Fruit fly (Drosophila melanogaster) whole organism, embryonic: ENCODE measurements around the gene grass.
A peak's percentile ranks its signal among the peaks of the same experiment; 100 is the strongest.

Source experiments
- Atf3 ChIP-seq: fragments of 200-800 bp; sonication (Bioruptor generic); optimal IDR thresholded peaks from 3 replicates; lab custom pipeline; 2016; ENCODE audit warnings: missing biosample characterization, missing genetic modification characterization
- CG10321 ChIP-seq: fragments of 200-800 bp; sonication (Bioruptor generic); IDR thresholded peaks from 2 replicates; pipeline ENCODE4 v1.3.6; 2022; ENCODE audit warnings: missing biosample characterization, missing genetic modification characterization
- CG10654 ChIP-seq: fragments of 200-800 bp; sonication (Bioruptor generic); optimal IDR thresholded peaks from 2 replicates; lab custom pipeline; 2016; ENCODE audit warnings: missing biosample characterization, missing genetic modification characterization
- CG10959 ChIP-seq: fragments of 200-800 bp; sonication (Bioruptor generic); IDR thresholded peaks from 2 replicates; pipeline ENCODE4 v1.3.6; 2022; ENCODE audit warnings: missing biosample characterization, missing genetic modification characterization
- CG12104 ChIP-seq: fragments of 200-800 bp; sonication (Bioruptor generic); optimal IDR thresholded peaks from 3 replicates; lab custom pipeline; 2016; ENCODE audit warnings: missing biosample characterization, missing genetic modification characterization
- CG12744 ChIP-seq: fragments of 200-800 bp; sonication (Bioruptor generic); optimal IDR thresholded peaks from 2 replicates; lab custom pipeline; 2016; ENCODE audit warnings: missing biosample characterization, missing genetic modification characterization
- CG13287 ChIP-seq: fragments of 200-800 bp; sonication (Bioruptor generic); IDR thresholded peaks from 2 replicates; pipeline ENCODE4 v1.3.6; 2022; ENCODE audit warnings: missing biosample characterization, missing genetic modification characterization; ENCODE audit not compliant: partially characterized antibody
- CG13894 ChIP-seq: fragments of 200-800 bp; sonication (Bioruptor generic); optimal IDR thresholded peaks from 3 replicates; lab custom pipeline; 2018; ENCODE audit warnings: missing biosample characterization, mild to moderate bottlenecking, missing genetic modification characterization, moderate library complexity
- CG1603 ChIP-seq: fragments of 200-800 bp; sonication (Bioruptor generic); optimal IDR thresholded peaks from 2 replicates; lab custom pipeline; 2019; ENCODE audit warnings: missing biosample characterization, mild to moderate bottlenecking, missing genetic modification characterization, moderate library complexity
- CG17829 ChIP-seq: fragments of 200-800 bp; optimal IDR thresholded peaks from 2 replicates; lab custom pipeline; 2019; ENCODE audit warnings: missing biosample characterization, mild to moderate bottlenecking, missing genetic modification characterization, moderate library complexity
- CG2116 ChIP-seq: fragments of 200-800 bp; sonication (Bioruptor generic); optimal IDR thresholded peaks from 3 replicates; lab custom pipeline; 2018; ENCODE audit warnings: missing biosample characterization, mild to moderate bottlenecking, missing genetic modification characterization
- CG2129 ChIP-seq: fragments of 200-800 bp; sonication (Bioruptor generic); IDR thresholded peaks from 2 replicates; pipeline ENCODE4 v1.3.6; 2022; ENCODE audit warnings: missing biosample characterization, missing genetic modification characterization; ENCODE audit not compliant: partially characterized antibody
- CG2678 ChIP-seq: fragments of 200-800 bp; sonication (Bioruptor generic); optimal IDR thresholded peaks from 3 replicates; lab custom pipeline; 2019; ENCODE audit warnings: missing biosample characterization, mild to moderate bottlenecking, missing genetic modification characterization, moderate library complexity
- CG5180 ChIP-seq: fragments of 200-800 bp; sonication (Bioruptor generic); optimal IDR thresholded peaks from 3 replicates; lab custom pipeline; 2017; ENCODE audit warnings: missing biosample characterization, missing genetic modification characterization, mild to moderate bottlenecking, moderate library complexity, missing genetic modification reagents
- CG5245 ChIP-seq: fragments of 200-800 bp; sonication (Bioruptor generic); optimal IDR thresholded peaks from 3 replicates; lab custom pipeline; 2016; ENCODE audit warnings: missing biosample characterization, missing genetic modification characterization
- CG6765 ChIP-seq: fragments of 200-800 bp; sonication (Bioruptor generic); optimal IDR thresholded peaks from 3 replicates; lab custom pipeline; 2017; ENCODE audit warnings: missing biosample characterization, mild to moderate bottlenecking, missing genetic modification characterization
- CG6791 ChIP-seq: fragments of 200-800 bp; sonication (Bioruptor generic); IDR thresholded peaks from 3 replicates; pipeline ENCODE4 v1.3.6; 2022; ENCODE audit warnings: missing biosample characterization, missing genetic modification characterization; ENCODE audit not compliant: partially characterized antibody
- CG6854 ChIP-seq: fragments of 200-800 bp; sonication (Bioruptor generic); optimal IDR thresholded peaks from 3 replicates; lab custom pipeline; 2017; ENCODE audit warnings: missing biosample characterization, mild to moderate bottlenecking, missing genetic modification characterization
- CG7357 ChIP-seq: fragments of 200-800 bp; sonication (Bioruptor generic); IDR thresholded peaks from 3 replicates; pipeline ENCODE4 v1.3.6; 2022; ENCODE audit warnings: missing biosample characterization, missing genetic modification characterization
- CG7372 ChIP-seq: fragments of 200-800 bp; sonication (Bioruptor generic); IDR thresholded peaks from 2 replicates; pipeline ENCODE4 v1.3.6; 2022; ENCODE audit warnings: missing biosample characterization, missing genetic modification characterization
- CG8089 ChIP-seq: fragments of 200-800 bp; sonication (Bioruptor generic); optimal IDR thresholded peaks from 3 replicates; lab custom pipeline; 2016; ENCODE audit warnings: missing biosample characterization, missing genetic modification characterization
- CG8281 ChIP-seq: fragments of 200-800 bp; sonication (Bioruptor generic); optimal IDR thresholded peaks from 2 replicates; lab custom pipeline; 2018; ENCODE audit warnings: missing biosample characterization, mild to moderate bottlenecking, missing genetic modification characterization, moderate library complexity
- CG9932 ChIP-seq: fragments of 200-800 bp; sonication (Bioruptor generic); IDR thresholded peaks from 2 replicates; pipeline ENCODE4 v1.3.6; 2022; ENCODE audit warnings: missing biosample characterization, missing genetic modification characterization
- CHES-1-like ChIP-seq: fragments of 200-800 bp; sonication (Bioruptor generic); optimal IDR thresholded peaks from 2 replicates; lab custom pipeline; 2016; ENCODE audit warnings: missing biosample characterization, missing genetic modification characterization
- Camta ChIP-seq: fragments of 200-800 bp; sonication (Bioruptor generic); optimal IDR thresholded peaks from 2 replicates; lab custom pipeline; 2016; ENCODE audit warnings: missing biosample characterization, missing genetic modification characterization
- Chrac-16 ChIP-seq: fragments of 200-800 bp; sonication (Bioruptor generic); optimal IDR thresholded peaks from 3 replicates; lab custom pipeline; 2016; ENCODE audit warnings: missing biosample characterization, missing genetic modification characterization
- CoRest ChIP-seq: fragments of 200-800 bp; sonication (Bioruptor generic); optimal IDR thresholded peaks from 3 replicates; lab custom pipeline; 2018; ENCODE audit warnings: missing biosample characterization, mild to moderate bottlenecking, missing genetic modification characterization, moderate library complexity
- CrebB ChIP-seq: fragments of 200-800 bp; sonication (Bioruptor generic); optimal IDR thresholded peaks from 3 replicates; lab custom pipeline; 2018; ENCODE audit warnings: missing biosample characterization, mild to moderate bottlenecking, missing genetic modification characterization
- Doc2 ChIP-seq: fragments of 200-800 bp; sonication (Bioruptor generic); IDR thresholded peaks from 2 replicates; pipeline ENCODE4 v1.3.6; 2022; ENCODE audit warnings: missing biosample characterization, missing genetic modification characterization
- Eip74EF ChIP-seq, 2 experiments: fragments of 200-800 bp in 1 of 2; fragments of >200 bp in 1 of 2; sonication (Bioruptor generic) in 1 of 2; optimal IDR thresholded peaks; 2 replicates each; lab custom pipeline; 2017 to 2019; ENCODE audit warnings: missing biosample characterization in 2 of 2, missing genetic modification characterization in 2 of 2, mild to moderate bottlenecking in 1 of 2, moderate library complexity in 1 of 2
- Ets65A ChIP-seq: fragments of 200-800 bp; sonication (Bioruptor generic); peaks from one replicate; lab custom pipeline; 2016; ENCODE audit warnings: missing biosample characterization, missing genetic modification characterization
- HLH3B ChIP-seq: fragments of 200-800 bp; sonication (Bioruptor generic); IDR thresholded peaks from 2 replicates; pipeline ENCODE4 v1.3.6; 2022; ENCODE audit warnings: missing biosample characterization, missing genetic modification characterization
- Opbp ChIP-seq: fragments of 200-800 bp; sonication (Bioruptor generic); IDR thresholded peaks from 3 replicates; pipeline ENCODE4 v1.3.6; 2022; ENCODE audit warnings: missing biosample characterization, missing genetic modification characterization; ENCODE audit not compliant: partially characterized antibody
- Side ChIP-seq: fragments of 200-800 bp; sonication (Bioruptor generic); optimal IDR thresholded peaks from 2 replicates; lab custom pipeline; 2016; ENCODE audit warnings: missing biosample characterization, missing genetic modification characterization
- Tbp ChIP-seq: fragments of >200 bp; optimal IDR thresholded peaks from 2 replicates; lab custom pipeline; 2018; ENCODE audit warnings: missing biosample characterization, missing genetic modification characterization
- croc ChIP-seq: fragments of 200-800 bp; sonication (Bioruptor generic); conservative IDR thresholded peaks from 3 replicates; pipeline ENCODE4 v1.3.6; 2022; ENCODE audit warnings: missing biosample characterization, missing genetic modification characterization
- emc ChIP-seq: fragments of 200-800 bp; sonication (Bioruptor generic); optimal IDR thresholded peaks from 2 replicates; lab custom pipeline; 2016; ENCODE audit warnings: missing biosample characterization, missing genetic modification characterization
- fru ChIP-seq: fragments of >200 bp; optimal IDR thresholded peaks from 2 replicates; lab custom pipeline; 2017
- grau ChIP-seq: fragments of 200-800 bp; optimal IDR thresholded peaks from 3 replicates; lab custom pipeline; 2019; ENCODE audit warnings: missing biosample characterization, mild to moderate bottlenecking, missing genetic modification characterization, moderate library complexity
- jumu ChIP-seq: fragments of 200-800 bp; sonication (Bioruptor generic); optimal IDR thresholded peaks from 3 replicates; lab custom pipeline; 2016; ENCODE audit warnings: missing biosample characterization, missing genetic modification characterization
- kah ChIP-seq: fragments of 200-800 bp; sonication (Bioruptor generic); optimal IDR thresholded peaks from 2 replicates; lab custom pipeline; 2018; ENCODE audit warnings: missing biosample characterization, mild to moderate bottlenecking, missing genetic modification characterization
- nau ChIP-seq: fragments of 200-800 bp; sonication (Bioruptor generic); optimal IDR thresholded peaks from 3 replicates; lab custom pipeline; 2017; ENCODE audit warnings: missing biosample characterization, mild to moderate bottlenecking, missing genetic modification characterization, missing genetic modification reagents
- phol ChIP-seq: fragments of 200-800 bp; sonication (Bioruptor generic); optimal IDR thresholded peaks from 3 replicates; lab custom pipeline; 2018; ENCODE audit warnings: missing biosample characterization, mild to moderate bottlenecking, missing genetic modification characterization, moderate library complexity
- pros ChIP-seq: fragments of 200-800 bp; sonication (Bioruptor generic); optimal IDR thresholded peaks from 3 replicates; lab custom pipeline; 2019; ENCODE audit warnings: missing biosample characterization, mild to moderate bottlenecking, missing genetic modification characterization, moderate library complexity
- salm ChIP-seq: fragments of 200-800 bp; sonication (Bioruptor generic); optimal IDR thresholded peaks from 2 replicates; lab custom pipeline; 2018; ENCODE audit warnings: missing biosample characterization, mild to moderate bottlenecking, missing genetic modification characterization
- slbo ChIP-seq: fragments of 200-800 bp; sonication (Bioruptor generic); IDR thresholded peaks from 2 replicates; pipeline ENCODE4 v1.3.6; 2022; ENCODE audit warnings: missing biosample characterization, missing genetic modification characterization
- slou ChIP-seq: fragments of 200-800 bp; sonication (Bioruptor generic); optimal IDR thresholded peaks from 3 replicates; lab custom pipeline; 2016; ENCODE audit warnings: missing biosample characterization, missing genetic modification characterization
- sqz ChIP-seq: fragments of 200-800 bp; sonication (Bioruptor generic); optimal IDR thresholded peaks from 3 replicates; lab custom pipeline; 2018; ENCODE audit warnings: missing biosample characterization, mild to moderate bottlenecking, missing genetic modification characterization
- ssp ChIP-seq: fragments of 200-800 bp; sonication (Bioruptor generic); IDR thresholded peaks from 2 replicates; pipeline ENCODE4 v1.3.6; 2022; ENCODE audit warnings: missing biosample characterization, missing genetic modification characterization
- yki ChIP-seq: fragments of >200 bp; optimal IDR thresholded peaks from 3 replicates; lab custom pipeline; 2018

Gene grass

DNA sequence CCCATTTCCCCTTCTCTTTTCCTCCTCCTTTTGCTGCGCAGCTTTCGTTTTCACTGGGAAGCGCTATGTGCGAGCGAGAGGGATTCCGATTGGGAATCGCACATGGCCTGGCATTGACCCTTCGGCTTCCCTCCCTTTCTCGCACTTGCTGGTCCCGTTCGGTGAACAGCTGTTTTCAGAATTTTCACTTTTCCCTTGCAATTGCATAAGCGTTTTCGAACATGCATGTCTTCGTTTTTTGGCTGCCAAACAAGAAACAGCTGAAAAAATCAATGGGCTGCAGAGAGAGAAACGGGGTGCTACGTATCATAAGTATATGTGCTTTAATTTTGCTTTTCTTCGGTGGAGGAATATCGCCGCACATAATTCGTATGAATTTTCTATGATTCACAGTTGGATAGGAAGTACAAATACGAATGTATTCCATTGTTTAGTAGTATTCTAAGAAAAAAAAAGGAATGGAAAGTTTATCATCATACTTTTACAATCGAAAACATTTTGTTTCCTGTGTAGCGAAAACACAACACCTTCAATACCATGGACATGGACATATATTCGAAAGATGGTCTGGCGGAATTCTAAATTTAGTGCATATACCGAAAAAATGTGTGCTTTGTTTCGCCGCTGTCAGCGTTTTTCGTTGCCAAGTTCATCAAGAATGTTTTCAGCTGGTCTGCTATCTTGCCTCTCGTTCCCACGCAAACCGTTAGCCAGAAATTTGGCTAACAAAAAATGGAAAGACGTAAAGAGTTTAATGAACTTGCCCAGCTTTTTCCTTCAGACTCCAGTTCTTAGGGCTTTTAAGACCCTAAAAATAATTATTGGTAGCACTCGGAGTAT, 5.4 kb upstream of the grass start (continued):
- TF ChIP-seq phol (tag; lab: Kevin White, UChicago): peak; percentile 58
- TF ChIP-seq CrebB (tag; lab: Kevin White, UChicago): no peak
- TF ChIP-seq slbo: peak; percentile 65
- no peak for TF ChIP-seq Camta
- peak in 1 of 2 experiments; percentile 28 for TF ChIP-seq Eip74EF (GFP tag; optimal IDR thresholded peaks at IDR 0.05; lab: Kevin White, UChicago)
- TF ChIP-seq CG1603 (tag; lab: Kevin White, UChicago): peak; percentile 40
- 0 out of 3 replicates have a peak, but pooled peaks have one; percentile 22 for TF ChIP-seq CG7357 (GFP tag; lab: Robert Waterston, UW)
- TF ChIP-seq CoRest (tag; lab: Kevin White, UChicago): peak; percentile 62
- TF ChIP-seq CG13894 (tag; lab: Kevin White, UChicago): no peak
- no peak for TF ChIP-seq Tbp (GFP tag; lab: Kevin White, UChicago)
- TF ChIP-seq ssp (GFP tag; lab: Robert Waterston, UW): 0 out of 2 replicates have a peak, but pooled peaks have one; percentile 6
- peak; percentile 41 for TF ChIP-seq Ets65A (GFP tag; lab: Kevin White, UChicago)
- peak; percentile 37 for TF ChIP-seq salm
- TF ChIP-seq fru (lab: Kevin White, UChicago): no peak
- TF ChIP-seq CG6765: no peak
- TF ChIP-seq CG5180: no peak
- TF ChIP-seq CHES-1-like (GFP tag; lab: Kevin White, UChicago): peak; percentile 23
- peak; percentile 42 for TF ChIP-seq HLH3B (GFP tag; lab: Robert Waterston, UW)
- TF ChIP-seq CG10959 (GFP tag; lab: Robert Waterston, UW): no peak
- no peak for TF ChIP-seq CG10321 (GFP tag; lab: Robert Waterston, UW)
- no peak for TF ChIP-seq CG5245
- no peak for TF ChIP-seq CG2129 (GFP tag; lab: Robert Waterston, UW)
- no peak for TF ChIP-seq CG13287 (GFP tag; lab: Robert Waterston, UW)
- no peak for TF ChIP-seq CG12744 (GFP tag; lab: Kevin White, UChicago)
- no peak for TF ChIP-seq pros (GFP tag; lab: Kevin White, UChicago)
- TF ChIP-seq CG12104 (GFP tag; lab: Kevin White, UChicago): no peak
- peak; percentile 15 for TF ChIP-seq Chrac-16 (GFP tag; lab: Kevin White, UChicago)
- TF ChIP-seq CG8281 (tag; lab: Kevin White, UChicago): no peak
- TF ChIP-seq croc: 0 out of 3 replicates have a peak, but pooled peaks have one; percentile 17
- TF ChIP-seq Opbp (GFP tag; lab: Robert Waterston, UW): no peak
- peak; percentile 45 for TF ChIP-seq kah (GFP tag; lab: Kevin White, UChicago)
- TF ChIP-seq CG10654 (GFP tag; lab: Kevin White, UChicago): no peak
- no peak for TF ChIP-seq yki
- TF ChIP-seq CG7372 (GFP tag; lab: Robert Waterston, UW): 0 out of 2 replicates have a peak, but pooled peaks have one; percentile 19
- TF ChIP-seq CG2678 (tag; lab: Kevin White, UChicago): peak; percentile 69
- no peak for TF ChIP-seq emc (GFP tag; lab: Kevin White, UChicago)
- TF ChIP-seq nau (GFP tag; lab: Kevin White, UChicago): peak; percentile 64
- no peak for TF ChIP-seq slou (GFP tag; lab: Kevin White, UChicago)
- no peak for TF ChIP-seq Atf3 (GFP tag; lab: Kevin White, UChicago)
- TF ChIP-seq CG9932 (GFP tag; lab: Robert Waterston, UW): peak; percentile 64
- no peak for TF ChIP-seq CG6854 (GFP tag; lab: Kevin White, UChicago)
- peak; percentile 65 for TF ChIP-seq grau
- no peak for TF ChIP-seq sqz (GFP tag; lab: Kevin White, UChicago)
- no peak for TF ChIP-seq CG6791 (GFP tag; lab: Robert Waterston, UW)
- no peak for TF ChIP-seq Doc2 (GFP tag; lab: Robert Waterston, UW)
- TF ChIP-seq CG17829 (tag; lab: Kevin White, UChicago): peak; percentile 49
- TF ChIP-seq jumu (GFP tag; lab: Kevin White, UChicago): peak; percentile 50
- TF ChIP-seq Side: no peak
- TF ChIP-seq CG2116 (GFP tag; lab: Kevin White, UChicago): no peak
- peak; percentile 0 for TF ChIP-seq CG8089 (GFP tag; lab: Kevin White, UChicago)
